Worm (Caenorhabditis elegans): Measurements from ENCODE around the gene pxf-1.

pxf-1 gene

ce11 chrIV:10214811-10215210 is 40.7 kb upstream of the pxf-1 start, which contains the start of gene abt-1:
Gene abt-1, minus strand, starts transcription at chrIV:10214911.
- TF ChIP-seq elt-2 (tag; optimal IDR thresholded peaks at IDR 0.05) (no peak), che-1 (tag; optimal IDR thresholded peaks at IDR 0.05) (no peak), pros-1 (tag; optimal IDR thresholded peaks at IDR 0.05) (no peak), lim-6 (tag; optimal IDR thresholded peaks at IDR 0.05) (no peak), C08G9.2 (tag; optimal IDR thresholded peaks at IDR 0.05) (no peak), lin-11 (tag; optimal IDR thresholded peaks at IDR 0.05) (no peak), gmeb-2 (tag; optimal IDR thresholded peaks at IDR 0.05) (no peak)

ce11 chrIV:10206182-10206581 is 32.0 kb upstream of the pxf-1 start, which contains the start of gene K04D7.6:
Gene K04D7.6, minus strand, starts transcription at chrIV:10206282.
- TF ChIP-seq pat-9 (tag; optimal IDR thresholded peaks at IDR 0.05), result no peak
- TF ChIP-seq pha-2 (tag; optimal IDR thresholded peaks at IDR 0.05), result no peak
- no peak for TF ChIP-seq npax-4 (tag; optimal IDR thresholded peaks at IDR 0.05)
- TF ChIP-seq ref-2 (tag; optimal IDR thresholded peaks at IDR 0.05), result no peak

DNA sequence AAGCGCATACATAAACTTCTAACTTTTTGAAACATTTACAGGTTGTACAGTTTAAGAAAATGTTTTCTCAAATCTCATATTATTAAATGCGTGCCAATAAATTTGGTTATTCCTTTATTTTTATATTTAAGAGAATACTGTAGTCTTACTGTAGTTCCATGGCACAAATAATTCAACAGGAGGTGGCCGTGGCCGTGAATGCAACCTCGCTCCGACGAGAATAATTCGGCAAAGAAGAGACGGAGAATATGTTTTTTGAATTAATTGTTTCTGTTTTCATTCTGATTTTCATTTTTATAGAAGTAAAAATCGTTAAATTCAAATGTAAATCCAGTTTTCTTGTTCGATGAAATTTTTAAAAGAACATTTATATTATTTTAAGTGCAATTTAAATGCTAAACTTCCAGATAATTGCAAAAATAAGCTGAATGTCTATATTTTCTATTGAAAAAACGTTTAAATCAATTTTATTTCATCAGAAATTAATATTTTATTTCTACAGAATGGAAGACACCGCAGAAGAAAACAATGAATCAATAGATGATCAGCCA is 23.3 kb upstream of the pxf-1 start, which contains the start of gene gon-4:
Gene gon-4, plus strand, starts transcription at position 501 of the 551 bp plus-strand sequence.
- TF ChIP-seq ceh-34 (tag; optimal IDR thresholded peaks at IDR 0.05), result no peak
- peak; percentile 28 for TF ChIP-seq ceh-2 (tag; optimal IDR thresholded peaks at IDR 0.05)
- peak; percentile 19 for TF ChIP-seq ceh-31 (tag; optimal IDR thresholded peaks at IDR 0.05)

ce11 chrIV:10194345-10194744 is 20.2 kb upstream of the pxf-1 start, which contains the start of gene ptrg-1:
Gene ptrg-1, minus strand, starts transcription at chrIV:10194445.
- TF ChIP-seq nhr-11 (tag; optimal IDR thresholded peaks at IDR 0.05) (no peak), ceh-22 (tag; optimal IDR thresholded peaks at IDR 0.05) (no peak), pat-9 (tag; optimal IDR thresholded peaks at IDR 0.05) (no peak), ceh-6 (GFP tag; optimal IDR thresholded peaks at IDR 0.05) (no peak), pha-4 (tag; optimal IDR thresholded peaks at IDR 0.05) (no peak), ceh-24 (tag; optimal IDR thresholded peaks at IDR 0.05) (no peak), C08G9.2 (tag; optimal IDR thresholded peaks at IDR 0.05) (no peak), elt-2 (tag; optimal IDR thresholded peaks at IDR 0.05) (no peak)

ce11 chrIV:10191498-10191897 is 17.4 kb upstream of the pxf-1 start:
- peak; percentile 82 for TF ChIP-seq unc-42 (tag; optimal IDR thresholded peaks at IDR 0.05)
- no peak for TF ChIP-seq ceh-45 (GFP tag; IDR thresholded peaks at IDR 0.05)

DNA sequence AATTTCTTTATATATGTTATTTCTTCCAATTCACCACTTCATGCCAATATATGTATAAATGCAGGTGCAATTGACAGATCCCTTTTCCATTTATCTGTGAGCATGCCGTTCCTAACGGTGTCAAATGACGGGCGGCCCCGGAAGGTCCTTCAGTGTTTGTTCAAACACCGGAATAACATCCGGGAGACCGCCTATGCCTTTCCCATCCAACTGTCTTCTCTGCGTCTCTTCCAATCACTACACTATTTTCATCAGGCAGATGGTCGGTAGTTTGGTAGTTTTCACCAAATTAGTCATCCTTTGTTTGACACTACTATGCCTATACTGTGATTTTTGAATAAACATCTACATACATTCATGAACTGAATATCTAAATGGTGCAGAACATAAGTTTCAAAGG is 16.4 kb upstream of the pxf-1 start:
- TF ChIP-seq ahr-1 (tag; optimal IDR thresholded peaks at IDR 0.05), result no peak
- TF ChIP-seq ceh-34 (tag; optimal IDR thresholded peaks at IDR 0.05), result peak; percentile 52
- TF ChIP-seq pat-9 (tag; optimal IDR thresholded peaks at IDR 0.05), result no peak
- TF ChIP-seq F13H6.1 (tag; optimal IDR thresholded peaks at IDR 0.05), result no peak

DNA sequence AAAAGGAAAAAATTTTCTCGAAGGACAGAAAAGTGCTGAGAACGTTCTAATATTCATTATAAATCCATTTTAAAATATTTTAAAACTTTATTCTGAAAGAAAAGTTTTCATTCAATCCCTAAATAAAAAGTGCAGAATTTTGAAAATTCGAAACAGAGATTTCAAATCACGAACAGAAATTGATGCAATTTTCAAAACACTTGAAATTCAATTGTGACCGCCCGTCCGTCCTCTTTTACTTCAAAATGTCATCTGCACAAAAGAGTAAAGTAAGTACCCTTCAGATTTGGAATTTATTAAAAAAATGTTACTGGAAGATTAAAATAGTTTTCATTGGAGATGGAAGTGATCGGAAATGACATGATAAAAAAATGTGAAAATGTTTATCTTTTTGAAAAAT is 14.4 kb upstream of the pxf-1 start:
- peak; percentile 34 for TF ChIP-seq unc-42 (tag; optimal IDR thresholded peaks at IDR 0.05)
- no peak for TF ChIP-seq K09A11.1 (tag; optimal IDR thresholded peaks at IDR 0.05; ENCODE audit: insufficient read depth)
- TF ChIP-seq sox-2 (GFP tag; IDR thresholded peaks at IDR 0.05), result no peak

DNA sequence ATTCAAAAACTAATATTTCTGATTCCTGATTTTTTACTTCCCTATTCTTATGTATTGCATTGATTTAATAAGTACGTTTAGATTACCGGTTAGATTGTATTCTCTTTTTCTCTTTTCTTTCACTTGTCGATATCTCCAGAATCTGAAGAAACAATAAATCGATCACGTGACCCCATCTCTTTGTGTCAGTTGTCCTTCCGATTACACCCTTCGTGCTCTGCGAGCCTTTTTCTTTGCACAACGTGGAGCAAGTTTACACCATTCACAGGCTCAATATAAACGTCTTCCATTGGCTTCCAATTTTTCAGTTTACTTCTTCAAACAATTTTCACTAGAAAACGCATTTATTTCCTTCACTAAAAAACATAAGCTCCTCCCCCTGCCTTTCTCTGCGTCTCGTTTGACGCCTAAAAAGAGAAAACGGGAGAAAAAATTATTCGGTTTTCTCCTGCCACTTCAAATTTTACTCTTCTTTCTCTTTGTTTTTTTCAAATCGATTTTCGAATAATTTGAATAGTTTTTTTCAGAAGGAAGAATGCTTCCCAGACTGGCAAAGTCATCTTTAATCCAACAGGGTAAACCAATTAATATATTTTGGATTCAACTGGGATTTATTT is 6.1 kb upstream of the pxf-1 start, which contains the start of gene gta-1:
Gene gta-1, plus strand, starts transcription at position 528 of the 617 bp plus-strand sequence.
- TF ChIP-seq ceh-34 (tag; optimal IDR thresholded peaks at IDR 0.05) (no peak), hlh-15 (tag; optimal IDR thresholded peaks at IDR 0.05) (no peak), ceh-22 (tag; optimal IDR thresholded peaks at IDR 0.05) (no peak), hlh-30 (tag; optimal IDR thresholded peaks at IDR 0.05; ENCODE audit: insufficient read depth) (peak; percentile 83), unc-55 (GFP tag; optimal IDR thresholded peaks at IDR 0.05) (peak; percentile 70), che-1 (tag; optimal IDR thresholded peaks at IDR 0.05) (no peak), hlh-6 (tag; optimal IDR thresholded peaks at IDR 0.05) (no peak), fkh-6 (tag; optimal IDR thresholded peaks at IDR 0.05) (no peak), sdc-2 (tag; optimal IDR thresholded peaks at IDR 0.05) (no peak), pag-3 (tag; optimal IDR thresholded peaks at IDR 0.05; ENCODE audit: borderline replicate concordance) (no peak), pros-1 (tag; optimal IDR thresholded peaks at IDR 0.05) (no peak)
